Worm (Caenorhabditis elegans) whole organism, L2 larva: Measurements from ENCODE around the gene nspg-6.

Experiments used
- ZK546.5 ChIP-seq: sonication (generic microtip); optimal IDR thresholded peaks from 2 replicates; lab custom pipeline; 2017; ENCODE audit warnings: missing biosample characterization, missing genetic modification characterization
- ceh-16 ChIP-seq: fragments of 150-350 bp; optimal IDR thresholded peaks from 2 replicates; lab custom pipeline; 2014; ENCODE audit warnings: missing biosample characterization, missing genetic modification characterization
- ceh-82 ChIP-seq: fragments of 150-350 bp; optimal IDR thresholded peaks from 2 replicates; lab custom pipeline; 2014; ENCODE audit warnings: missing biosample characterization, missing genetic modification characterization
- egl-27 ChIP-seq: sonication (generic microtip); optimal IDR thresholded peaks from 3 replicates; lab custom pipeline; 2017; ENCODE audit warnings: missing biosample characterization, missing genetic modification reagents, missing genetic modification characterization
- nhr-11 ChIP-seq: fragments of 150-350 bp; optimal IDR thresholded peaks from 2 replicates; lab custom pipeline; 2014; ENCODE audit warnings: missing biosample characterization, missing genetic modification characterization
- nhr-12 ChIP-seq: fragments of 150-350 bp; optimal IDR thresholded peaks from 2 replicates; lab custom pipeline; 2014; ENCODE audit warnings: missing biosample characterization, missing genetic modification characterization
- skn-1 ChIP-seq: sonication (generic microtip); optimal IDR thresholded peaks from 2 replicates; lab custom pipeline; 2017; ENCODE audit warnings: missing biosample characterization, missing genetic modification characterization
- zag-1 ChIP-seq: fragments of 150-350 bp; optimal IDR thresholded peaks from 2 replicates; lab custom pipeline; 2014; ENCODE audit warnings: missing biosample characterization, missing genetic modification characterization
- ztf-11 ChIP-seq: sonication (generic microtip); optimal IDR thresholded peaks from 2 replicates; lab custom pipeline; 2017; ENCODE audit warnings: missing biosample characterization, missing genetic modification characterization

DNA sequence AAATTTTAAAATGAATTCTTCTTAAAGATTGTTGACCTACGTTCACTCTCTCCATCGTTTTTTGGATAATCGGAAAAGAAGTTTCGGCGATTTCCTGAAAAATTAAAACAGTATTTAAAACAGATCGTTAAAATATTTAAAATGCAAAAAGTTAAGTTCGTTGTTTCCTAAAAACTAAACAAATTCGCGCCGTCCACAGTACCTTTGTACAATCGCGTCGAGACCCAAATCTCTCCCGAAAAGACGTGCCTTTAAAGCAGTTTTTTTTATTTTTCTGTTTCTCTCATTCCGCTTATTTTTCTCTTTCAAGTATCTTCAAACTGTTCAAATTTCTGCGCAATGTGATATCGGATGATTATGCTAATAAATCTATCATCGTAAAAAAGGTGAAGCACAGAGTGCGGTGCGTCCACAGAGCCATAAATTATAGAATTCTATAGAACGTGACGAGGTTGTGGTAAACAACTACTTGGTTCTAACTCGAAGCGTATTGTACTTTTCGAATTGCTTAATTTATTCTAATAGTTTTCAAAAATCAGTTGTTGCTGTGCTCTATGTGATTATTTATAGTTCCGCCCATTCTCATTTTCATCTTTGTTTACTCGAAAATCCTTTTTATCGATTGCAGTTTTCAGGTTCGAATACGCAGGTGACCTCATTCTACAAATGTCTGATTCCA, 4.0 kb downstream of the nspg-6 start, which contains the start of the genes F56C9.6 and F56C9.3:
- TF ChIP-seq nhr-11 (tag; lab: Kevin White, UChicago) (no peak), egl-27 (tag; lab: Kevin White, UChicago) (no peak), ztf-11 (no peak), skn-1 (tag; lab: Kevin White, UChicago) (no peak), ceh-82 (tag; lab: Kevin White, UChicago) (no peak), ceh-16 (no peak), zag-1 (tag; lab: Kevin White, UChicago) (no peak), nhr-12 (no peak), ZK546.5 (tag; lab: Kevin White, UChicago) (no peak)
